Worm (Caenorhabditis elegans) whole organism, L1 larva: ENCODE measurements around the gene unc-49.

Source experiments
- C04F5.9 ChIP-seq: sonication (generic microtip); optimal IDR thresholded peaks from 2 replicates; lab custom pipeline; 2016; ENCODE audit warnings: missing genetic modification characterization, missing compliant biosample characterization
- ama-1 ChIP-seq: fragments of 150-350 bp; optimal IDR thresholded peaks from 2 replicates; lab custom pipeline; 2014
- ceh-63 ChIP-seq: fragments of 200-800 bp; sonication (Bioruptor generic); optimal IDR thresholded peaks from 2 replicates; lab custom pipeline; 2018; ENCODE audit warnings: mild to moderate bottlenecking, missing genetic modification characterization, missing compliant biosample characterization
- ceh-8 ChIP-seq: fragments of 200-800 bp; sonication (Bioruptor generic); optimal IDR thresholded peaks from 2 replicates; lab custom pipeline; 2018; ENCODE audit warnings: mild to moderate bottlenecking, missing genetic modification characterization, moderate library complexity, missing compliant biosample characterization
- ceh-82 ChIP-seq, 3 experiments: fragments of 150-350 bp in 1 of 3; sonication (generic microtip) in 2 of 3; optimal IDR thresholded peaks; 2 replicates each; lab custom pipeline; 2014 to 2017; ENCODE audit warnings: missing biosample characterization in 3 of 3, missing genetic modification characterization in 3 of 3
- efl-1 ChIP-seq, 4 experiments: fragments of 150-350 bp; optimal IDR thresholded peaks in 3 of 4; peaks in 1 of 4; 1 replicate in 1 of 4; 2 replicates in 3 of 4; lab custom pipeline; 2014; ENCODE audit warnings: missing biosample characterization in 2 of 4, missing genetic modification characterization in 2 of 4, missing genetic modification reagents in 2 of 4
- efl-3 ChIP-seq: fragments of 200-800 bp; sonication (Bioruptor generic); optimal IDR thresholded peaks from 2 replicates; lab custom pipeline; 2018; ENCODE audit warnings: mild to moderate bottlenecking, missing genetic modification characterization, missing compliant biosample characterization
- elt-2 ChIP-seq: sonication (generic microtip); optimal IDR thresholded peaks from 2 replicates; lab custom pipeline; 2016; ENCODE audit warnings: missing genetic modification characterization, mild to moderate bottlenecking, inconsistent platforms, missing compliant biosample characterization, missing genetic modification reagents
- fkh-4 ChIP-seq: sonication (generic microtip); optimal IDR thresholded peaks from 2 replicates; lab custom pipeline; 2016; ENCODE audit warnings: missing compliant biosample characterization, missing genetic modification characterization, borderline replicate concordance
- fos-1 ChIP-seq: fragments of 150-350 bp; optimal IDR thresholded peaks from 2 replicates; lab custom pipeline; 2014; ENCODE audit warnings: missing biosample characterization, missing genetic modification characterization
- hpl-2 ChIP-seq: fragments of 150-350 bp; optimal IDR thresholded peaks from 2 replicates; lab custom pipeline; 2014; ENCODE audit warnings: missing biosample characterization, missing genetic modification reagents, missing genetic modification characterization
- lin-14 ChIP-seq: fragments of 200-800 bp; sonication (Bioruptor generic); optimal IDR thresholded peaks from 2 replicates; lab custom pipeline; 2018; ENCODE audit warnings: mild to moderate bottlenecking, missing genetic modification characterization, moderate library complexity, missing compliant biosample characterization
- lin-15B ChIP-seq: fragments of 150-350 bp; sonication (generic microtip); optimal IDR thresholded peaks from 3 replicates; lab custom pipeline; 2014; ENCODE audit warnings: missing biosample characterization, missing genetic modification characterization
- lir-3 ChIP-seq: sonication (generic microtip); optimal IDR thresholded peaks from 2 replicates; lab custom pipeline; 2016; ENCODE audit warnings: mild to moderate bottlenecking, missing genetic modification characterization, moderate library complexity, missing compliant biosample characterization; ENCODE audit not compliant: poor library complexity
- lsy-2 ChIP-seq, 2 experiments: fragments of 150-350 bp; optimal IDR thresholded peaks; 2 replicates each; lab custom pipeline; 2014; ENCODE audit warnings: missing biosample characterization in 2 of 2, missing genetic modification characterization in 2 of 2
- mef-2 ChIP-seq: fragments of 150-350 bp; optimal IDR thresholded peaks from 2 replicates; lab custom pipeline; 2014; ENCODE audit warnings: missing biosample characterization, missing genetic modification characterization
- mep-1 ChIP-seq: fragments of 150-350 bp; optimal IDR thresholded peaks from 2 replicates; lab custom pipeline; 2014; ENCODE audit warnings: missing biosample characterization, missing genetic modification characterization
- nhr-11 ChIP-seq: fragments of 150-350 bp; optimal IDR thresholded peaks from 2 replicates; lab custom pipeline; 2014; ENCODE audit warnings: missing biosample characterization, missing genetic modification characterization
- nhr-19 ChIP-seq: fragments of 200-800 bp; sonication (Bioruptor generic); conservative IDR thresholded peaks from 2 replicates; pipeline ENCODE4 v1.3.6; 2022; ENCODE audit warnings: missing genetic modification characterization, missing compliant biosample characterization
- nhr-71 ChIP-seq: sonication (generic microtip); optimal IDR thresholded peaks from 2 replicates; lab custom pipeline; 2016; ENCODE audit warnings: mild to moderate bottlenecking, missing genetic modification characterization, moderate library complexity, missing compliant biosample characterization
- nhr-76 ChIP-seq: sonication (generic microtip); optimal IDR thresholded peaks from 2 replicates; lab custom pipeline; 2017; ENCODE audit warnings: missing biosample characterization, missing genetic modification characterization
- nhr-85 ChIP-seq: sonication (generic microtip); peaks from one replicate; lab custom pipeline; 2016; ENCODE audit warnings: missing genetic modification characterization, inconsistent platforms, missing compliant biosample characterization
- nhr-90 ChIP-seq: sonication (generic microtip); optimal IDR thresholded peaks from 2 replicates; lab custom pipeline; 2016; ENCODE audit warnings: mild to moderate bottlenecking, missing genetic modification characterization, missing compliant biosample characterization; ENCODE audit not compliant: poor library complexity
- pax-3 ChIP-seq: fragments of 200-800 bp; sonication (Bioruptor generic); optimal IDR thresholded peaks from 2 replicates; lab custom pipeline; 2018; ENCODE audit warnings: mild to moderate bottlenecking, missing genetic modification characterization, moderate library complexity, missing compliant biosample characterization
- snu-23 ChIP-seq: sonication (generic microtip); optimal IDR thresholded peaks from 2 replicates; lab custom pipeline; 2016; ENCODE audit warnings: missing genetic modification characterization, missing compliant biosample characterization
- sptf-1 ChIP-seq: fragments of 150-350 bp; optimal IDR thresholded peaks from 2 replicates; lab custom pipeline; 2014; ENCODE audit warnings: missing biosample characterization, missing genetic modification characterization
- tbx-2 ChIP-seq: sonication (generic microtip); optimal IDR thresholded peaks from 2 replicates; lab custom pipeline; 2016; ENCODE audit warnings: missing genetic modification characterization, missing compliant biosample characterization
- tlp-1 ChIP-seq: fragments of 150-350 bp; optimal IDR thresholded peaks from 2 replicates; lab custom pipeline; 2014; ENCODE audit warnings: missing biosample characterization, missing genetic modification characterization
- unc-62 ChIP-seq: fragments of 150-350 bp; optimal IDR thresholded peaks from 2 replicates; lab custom pipeline; 2014; ENCODE audit warnings: missing biosample characterization, missing genetic modification reagents, missing genetic modification characterization
- unc-86 ChIP-seq: sonication (generic microtip); optimal IDR thresholded peaks from 2 replicates; lab custom pipeline; 2016; ENCODE audit warnings: missing genetic modification characterization, missing compliant biosample characterization
- unc-98 ChIP-seq: fragments of 200-800 bp; sonication (Bioruptor generic); IDR thresholded peaks from 2 replicates; pipeline ENCODE4 v1.3.6; 2022; ENCODE audit warnings: missing genetic modification characterization, missing compliant biosample characterization
- vab-15 ChIP-seq: sonication (generic microtip); optimal IDR thresholded peaks from 2 replicates; lab custom pipeline; 2017; ENCODE audit warnings: missing genotype, mild to moderate bottlenecking, missing genetic modification characterization, missing compliant biosample characterization
- zip-4 ChIP-seq: fragments of 200-800 bp; sonication (Bioruptor generic); optimal IDR thresholded peaks from 2 replicates; lab custom pipeline; 2018; ENCODE audit warnings: mild to moderate bottlenecking, missing genetic modification characterization, moderate library complexity, missing compliant biosample characterization
- ztf-11 ChIP-seq, 2 experiments: sonication (generic microtip); optimal IDR thresholded peaks; 2 replicates each; lab custom pipeline; 2016 to 2017; ENCODE audit warnings: missing genetic modification characterization in 2 of 2, missing biosample characterization in 1 of 2, missing compliant biosample characterization in 1 of 2
- ztf-4 ChIP-seq: fragments of 150-350 bp; optimal IDR thresholded peaks from 2 replicates; lab custom pipeline; 2014; ENCODE audit warnings: missing biosample characterization, missing genetic modification characterization

unc-49 gene

DNA sequence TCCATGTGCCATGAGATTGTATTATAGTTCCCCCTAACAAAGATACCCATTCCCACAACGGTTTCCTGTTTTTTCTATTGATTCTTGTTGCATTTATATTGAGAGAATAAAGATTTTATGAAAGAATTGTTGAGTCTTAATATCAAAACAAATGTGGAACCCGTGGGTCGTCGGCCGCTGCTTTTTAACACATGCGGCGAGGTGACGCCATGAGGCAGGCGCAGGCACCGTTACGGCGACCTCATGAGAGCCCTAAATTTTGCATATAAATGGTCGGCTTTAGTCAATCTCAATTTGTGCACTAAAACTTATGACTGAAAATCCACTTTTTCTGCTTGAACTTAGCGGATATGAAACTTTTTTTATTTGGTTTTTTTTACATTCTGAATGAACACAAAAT, 17.0 kb downstream of the unc-49 start:
- TF ChIP-seq vab-15 (tag; lab: Kevin White, UChicago) (no peak), ceh-82 (tag; optimal IDR thresholded peaks at IDR 0.05; lab: Kevin White, UChicago) (no peak), nhr-71 (tag; lab: Kevin White, UChicago) (peak; percentile 34), ama-1 (lab: Kevin White, UChicago) (no peak), tbx-2 (tag; lab: Kevin White, UChicago) (no peak), mep-1 (tag; lab: Kevin White, UChicago) (no peak), snu-23 (GFP tag; lab: Kevin White, UChicago) (peak; percentile 0), nhr-19 (GFP tag; lab: Robert Waterston, UW) (no peak), nhr-85 (tag; lab: Kevin White, UChicago) (peak; percentile 36), elt-2 (tag; lab: Kevin White, UChicago) (peak; percentile 11), unc-62 (GFP tag; lab: Kevin White, UChicago) (no peak)

ce11 chrIII:10538757-10539213, 18.2 kb downstream of the unc-49 start, which contains the start of gene nlp-68:
Gene nlp-68 (minus strand): TSS chrIII:10539163.
- no peak for TF ChIP-seq tbx-2 (tag; lab: Kevin White, UChicago)
- no peak for TF ChIP-seq zip-4 (GFP tag; lab: Kevin White, UChicago)
- TF ChIP-seq efl-1 (optimal IDR thresholded peaks at IDR 0.05; lab: Kevin White, UChicago), result no peak
- TF ChIP-seq efl-1 (GFP tag; optimal IDR thresholded peaks at IDR 0.05 in 1 of 2; lab: Kevin White, UChicago), result peak in 1 of 2 experiments; percentile 61
- TF ChIP-seq, all 84 proteins: peak for 1

ce11 chrIII:10552929-10553328, 32.4 kb downstream of the unc-49 start, which contains the start of gene T21C12.8:
Gene T21C12.8 (minus strand): TSS chrIII:10553029.
- TF ChIP-seq nhr-90 (tag; lab: Kevin White, UChicago) (no peak), nhr-76 (tag; lab: Kevin White, UChicago) (no peak), elt-2 (tag; lab: Kevin White, UChicago) (no peak), lsy-2 (tag; optimal IDR thresholded peaks at IDR 0.05; lab: Kevin White, UChicago) (no peak), fos-1 (no peak), lin-15B (no peak), nhr-85 (tag; lab: Kevin White, UChicago) (no peak)
- TF ChIP-seq, all 84 proteins: peak for 0

DNA sequence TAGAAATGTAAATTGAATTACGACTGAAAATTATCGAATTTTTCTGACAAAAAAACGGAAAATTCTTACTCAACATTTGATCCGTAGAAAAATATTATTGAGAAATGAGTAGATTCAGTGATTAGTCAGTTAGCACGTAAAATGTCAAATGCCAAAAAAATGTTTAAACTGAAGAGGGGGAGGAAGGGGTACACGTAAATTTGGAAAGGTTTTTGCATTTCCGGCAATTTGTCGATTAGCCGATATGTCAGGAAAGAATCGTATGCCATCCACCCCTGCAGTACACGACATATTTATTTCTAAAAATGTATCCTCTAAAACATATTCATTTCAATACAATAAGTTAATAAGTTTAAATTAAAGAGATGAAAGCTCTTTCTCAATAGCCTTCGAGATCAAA, 37.3 kb downstream of the unc-49 start, which contains the start of gene T21C12.4:
Gene T21C12.4, minus strand, starts transcription at position 101 of the 400 bp plus-strand sequence.
- TF ChIP-seq ceh-63 (no peak), sptf-1 (tag; lab: Kevin White, UChicago) (no peak), fkh-4 (no peak), unc-98 (GFP tag; lab: Robert Waterston, UW) (no peak), lir-3 (no peak), lin-14 (GFP tag; lab: Kevin White, UChicago) (no peak), nhr-11 (tag; lab: Kevin White, UChicago) (no peak)

DNA sequence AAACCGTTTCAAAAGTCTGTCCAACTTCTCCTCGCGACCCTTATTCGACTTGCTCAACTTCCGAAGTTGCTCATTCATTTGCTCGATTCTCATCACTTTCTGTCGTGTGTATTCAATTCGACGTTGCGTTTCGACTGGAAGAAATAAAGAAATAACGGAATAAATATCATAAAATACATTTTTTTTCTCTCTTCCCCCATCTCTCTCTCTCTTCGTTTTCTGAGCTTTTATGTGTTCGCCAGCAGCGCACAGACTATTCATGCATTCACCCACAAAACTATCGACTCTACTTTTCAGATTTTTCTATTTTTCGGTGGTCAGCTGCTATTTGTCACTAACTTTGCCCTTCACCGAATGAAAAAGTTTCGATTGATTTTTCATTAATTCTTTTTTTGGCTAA, 39.7 kb downstream of the unc-49 start, which contains the start of gene rab-30:
Gene rab-30, plus strand, starts transcription at position 301 of the 400 bp plus-strand sequence.
- TF ChIP-seq unc-86 (tag; lab: Kevin White, UChicago) (no peak), lsy-2 (tag; optimal IDR thresholded peaks at IDR 0.05; lab: Kevin White, UChicago) (no peak), C04F5.9 (tag; lab: Kevin White, UChicago) (no peak), zip-4 (GFP tag; lab: Kevin White, UChicago) (no peak), ceh-63 (no peak), ama-1 (lab: Kevin White, UChicago) (no peak), mef-2 (no peak), hpl-2 (GFP tag; lab: Kevin White, UChicago) (no peak), nhr-11 (tag; lab: Kevin White, UChicago) (no peak), efl-3 (GFP tag; lab: Kevin White, UChicago) (no peak)

DNA sequence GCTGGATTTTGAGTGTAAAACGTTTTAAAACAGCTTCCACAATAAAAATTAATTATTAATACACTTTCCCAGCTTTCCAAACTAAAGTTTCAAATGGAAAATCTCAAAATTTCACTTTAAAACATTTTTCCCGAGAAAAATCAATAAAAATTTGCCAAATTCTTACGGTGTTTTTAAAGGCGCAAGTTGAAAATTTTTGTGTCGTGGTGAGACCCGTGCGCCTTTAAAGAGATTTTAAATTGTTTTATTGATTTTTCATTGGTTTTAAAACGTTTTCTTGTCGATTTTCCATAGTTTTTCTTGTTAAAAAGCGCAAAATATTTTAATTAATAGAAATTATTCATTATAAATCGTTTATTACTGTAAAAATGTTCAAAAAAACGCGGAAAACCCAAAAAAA, 41.3 kb downstream of the unc-49 start, which contains the start of gene Y45F3A.1:
Gene Y45F3A.1, minus strand, starts transcription at position 12 of the 400 bp plus-strand sequence.
- TF ChIP-seq ztf-4 (tag; lab: Kevin White, UChicago) (no peak), nhr-19 (GFP tag; lab: Robert Waterston, UW) (no peak), ztf-11 (tag; optimal IDR thresholded peaks at IDR 0.05; lab: Kevin White, UChicago) (no peak), ceh-8 (GFP tag; lab: Kevin White, UChicago) (no peak), tbx-2 (tag; lab: Kevin White, UChicago) (no peak), vab-15 (tag; lab: Kevin White, UChicago) (no peak), pax-3 (tag; lab: Kevin White, UChicago) (no peak), tlp-1 (tag; lab: Kevin White, UChicago) (no peak)
